Fruit fly (Drosophila melanogaster) whole organism, wandering third instar larva: ENCODE data around the gene Rala.

Experiments
- Abd-B ChIP-seq: fragments of >200 bp; optimal IDR thresholded peaks from 2 replicates; lab custom pipeline; 2017; ENCODE audit warnings: missing biosample characterization, missing genetic modification characterization
- CG32264 ChIP-seq: fragments of 200-800 bp; sonication (Bioruptor generic); optimal IDR thresholded peaks from 2 replicates; lab custom pipeline; 2016; ENCODE audit warnings: missing biosample characterization, missing genetic modification characterization
- CG9705 ChIP-seq: fragments of 200-800 bp; sonication (Bioruptor generic); optimal IDR thresholded peaks from 2 replicates; lab custom pipeline; 2018; ENCODE audit warnings: missing biosample characterization, mild to moderate bottlenecking, missing genetic modification characterization
- CrebA ChIP-seq: fragments of 200-800 bp; sonication (Bioruptor generic); optimal IDR thresholded peaks from 2 replicates; lab custom pipeline; 2016; ENCODE audit warnings: missing biosample characterization, mild to moderate bottlenecking, missing genetic modification characterization, borderline replicate concordance
- Dfd ChIP-seq: fragments of >200 bp; optimal IDR thresholded peaks from 2 replicates; lab custom pipeline; 2017; ENCODE audit warnings: missing biosample characterization, missing genetic modification characterization
- Dif ChIP-seq: fragments of 200-275, 200-300 bp; sonication (Bioruptor generic); optimal IDR thresholded peaks from 2 replicates; lab custom pipeline; 2018; ENCODE audit warnings: missing biosample characterization, missing genetic modification characterization; ENCODE audit not compliant: partially characterized antibody
- GATAd ChIP-seq: sonication (Bioruptor generic); optimal IDR thresholded peaks from 2 replicates; lab custom pipeline; 2016; ENCODE audit warnings: missing biosample characterization, missing genetic modification characterization
- HLH106 ChIP-seq: fragments of 200-800 bp; optimal IDR thresholded peaks from 3 replicates; lab custom pipeline; 2019; ENCODE audit warnings: missing biosample characterization, mild to moderate bottlenecking, missing genetic modification characterization, moderate library complexity
- Hnf4 ChIP-seq: fragments of 200-800 bp; sonication (Bioruptor generic); optimal IDR thresholded peaks from 2 replicates; lab custom pipeline; 2016; ENCODE audit warnings: missing biosample characterization, mild to moderate bottlenecking, missing genetic modification characterization
- Hr78 ChIP-seq: fragments of >200 bp; optimal IDR thresholded peaks from 2 replicates; lab custom pipeline; 2017; ENCODE audit warnings: missing biosample characterization, missing genetic modification characterization
- Hr83 ChIP-seq: fragments of 200-300 bp; sonication (Bioruptor generic); optimal IDR thresholded peaks from 2 replicates; lab custom pipeline; 2016; ENCODE audit warnings: missing biosample characterization, mild to moderate bottlenecking, missing genetic modification characterization, moderate library complexity; ENCODE audit not compliant: poor library complexity, severe bottlenecking
- Jra ChIP-seq: sonication (Bioruptor generic); optimal IDR thresholded peaks from 2 replicates; lab custom pipeline; 2016; ENCODE audit warnings: missing biosample characterization, missing genetic modification characterization
- Mio ChIP-seq: sonication (Bioruptor generic); optimal IDR thresholded peaks from 2 replicates; lab custom pipeline; 2016; ENCODE audit warnings: missing biosample characterization, missing genetic modification characterization
- Myc ChIP-seq: fragments of >200 bp; optimal IDR thresholded peaks from 2 replicates; lab custom pipeline; 2017
- N ChIP-seq: fragments of >200 bp; optimal IDR thresholded peaks from 2 replicates; lab custom pipeline; 2018; ENCODE audit warnings: missing biosample characterization, missing external identifiers, missing genetic modification characterization
- OdsH ChIP-seq: fragments of 200-800 bp; sonication (Bioruptor generic); optimal IDR thresholded peaks from 2 replicates; lab custom pipeline; 2016; ENCODE audit warnings: missing biosample characterization, mild to moderate bottlenecking, missing genetic modification characterization
- Rel ChIP-seq, 2 experiments: fragments of 200-800 bp; sonication (Bioruptor generic) in 1 of 2; optimal IDR thresholded peaks; 2 replicates in 1 of 2; 3 replicates in 1 of 2; lab custom pipeline; 2016 to 2019; ENCODE audit warnings: mild to moderate bottlenecking in 2 of 2, missing biosample characterization in 2 of 2, missing genetic modification characterization in 2 of 2, moderate library complexity in 1 of 2
- Sp1 ChIP-seq: fragments of 200-800 bp; sonication (Bioruptor generic); optimal IDR thresholded peaks from 3 replicates; lab custom pipeline; 2019; ENCODE audit warnings: missing biosample characterization, mild to moderate bottlenecking, missing genetic modification characterization, moderate library complexity
- Vsx2 ChIP-seq: fragments of 200-300, 225-300 bp; sonication (Bioruptor generic); optimal IDR thresholded peaks from 2 replicates; lab custom pipeline; 2018; ENCODE audit warnings: missing biosample characterization, missing genetic modification characterization; ENCODE audit not compliant: partially characterized antibody
- br ChIP-seq: fragments of 200-800 bp; sonication (Bioruptor generic); optimal IDR thresholded peaks from 2 replicates; lab custom pipeline; 2016; ENCODE audit warnings: missing biosample characterization, missing genetic modification characterization
- brk ChIP-seq: fragments of 200-800 bp; sonication (Bioruptor generic); optimal IDR thresholded peaks from 2 replicates; lab custom pipeline; 2016; ENCODE audit warnings: missing biosample characterization, mild to moderate bottlenecking, missing genetic modification characterization
- dl ChIP-seq, 2 experiments: fragments of 175-275, 200-275 bp in 1 of 2; fragments of 200-275 bp in 1 of 2; sonication (Bioruptor generic); optimal IDR thresholded peaks; lab custom pipeline; 2018; ENCODE audit warnings: mild to moderate bottlenecking in 2 of 2, missing biosample characterization in 2 of 2, missing genetic modification characterization in 2 of 2, moderate library complexity in 2 of 2; ENCODE audit not compliant: partially characterized antibody in 2 of 2, insufficient read depth in 1 of 2
- dmrt93B ChIP-seq: fragments of 200-800 bp; sonication (Bioruptor generic); optimal IDR thresholded peaks from 2 replicates; lab custom pipeline; 2018; ENCODE audit warnings: missing biosample characterization, mild to moderate bottlenecking, missing genetic modification characterization
- dsf ChIP-seq: sonication (Bioruptor generic); optimal IDR thresholded peaks from 2 replicates; lab custom pipeline; 2016; ENCODE audit warnings: missing biosample characterization, missing genetic modification characterization, borderline replicate concordance
- ey ChIP-seq: fragments of 200-800 bp; sonication (Bioruptor generic); optimal IDR thresholded peaks from 2 replicates; lab custom pipeline; 2016; ENCODE audit warnings: missing biosample characterization, missing genetic modification characterization
- foxo ChIP-seq, 2 experiments: fragments of 200-800 bp; sonication (Bioruptor generic); optimal IDR thresholded peaks; 2 replicates in 1 of 2; 3 replicates in 1 of 2; lab custom pipeline; 2016 to 2017; ENCODE audit warnings: missing biosample characterization in 2 of 2, missing genetic modification characterization in 2 of 2
- fru ChIP-seq: fragments of 200-800 bp; sonication (Bioruptor generic); optimal IDR thresholded peaks from 3 replicates; lab custom pipeline; 2016; ENCODE audit warnings: missing biosample characterization, mild to moderate bottlenecking, missing genetic modification characterization
- h ChIP-seq: fragments of 200-800 bp; sonication (Bioruptor generic); optimal IDR thresholded peaks from 3 replicates; lab custom pipeline; 2016; ENCODE audit warnings: missing biosample characterization, mild to moderate bottlenecking, missing genetic modification characterization
- jim ChIP-seq: fragments of 175-275, 200-325 bp; sonication (Bioruptor generic); optimal IDR thresholded peaks from 2 replicates; lab custom pipeline; 2016; ENCODE audit warnings: missing biosample characterization, mild to moderate bottlenecking, missing genetic modification characterization
- lola ChIP-seq: fragments of >200 bp; optimal IDR thresholded peaks from 2 replicates; lab custom pipeline; 2017; ENCODE audit warnings: missing biosample characterization, missing genetic modification characterization
- pan ChIP-seq: fragments of >200 bp; optimal IDR thresholded peaks from 2 replicates; lab custom pipeline; 2017
- psq ChIP-seq: fragments of 200-800 bp; sonication (Bioruptor generic); optimal IDR thresholded peaks from 3 replicates; lab custom pipeline; 2017; ENCODE audit warnings: missing biosample characterization, mild to moderate bottlenecking, missing genetic modification characterization, moderate library complexity
- rgr ChIP-seq: fragments of 200-800 bp; sonication (Bioruptor generic); optimal IDR thresholded peaks from 3 replicates; lab custom pipeline; 2016; ENCODE audit warnings: missing biosample characterization, mild to moderate bottlenecking, missing genetic modification characterization
- sage ChIP-seq: fragments of 200-800 bp; sonication (Bioruptor generic); optimal IDR thresholded peaks from 2 replicates; lab custom pipeline; 2016; ENCODE audit warnings: missing biosample characterization, mild to moderate bottlenecking, missing genetic modification characterization
- sv ChIP-seq: fragments of 200-800 bp; sonication (Bioruptor generic); optimal IDR thresholded peaks from 3 replicates; lab custom pipeline; 2016; ENCODE audit warnings: missing biosample characterization, missing genetic modification characterization
- tai ChIP-seq: sonication (Bioruptor generic); optimal IDR thresholded peaks from 2 replicates; lab custom pipeline; 2016; ENCODE audit warnings: missing biosample characterization, missing genetic modification characterization
- usp ChIP-seq: fragments of >200 bp; optimal IDR thresholded peaks from 2 replicates; lab custom pipeline; 2017; ENCODE audit warnings: missing biosample characterization, missing genetic modification characterization
- woc ChIP-seq: sonication (Bioruptor generic); optimal IDR thresholded peaks from 2 replicates; lab custom pipeline; 2016; ENCODE audit warnings: missing biosample characterization, mild to moderate bottlenecking, missing genetic modification characterization

The Rala gene

DNA sequence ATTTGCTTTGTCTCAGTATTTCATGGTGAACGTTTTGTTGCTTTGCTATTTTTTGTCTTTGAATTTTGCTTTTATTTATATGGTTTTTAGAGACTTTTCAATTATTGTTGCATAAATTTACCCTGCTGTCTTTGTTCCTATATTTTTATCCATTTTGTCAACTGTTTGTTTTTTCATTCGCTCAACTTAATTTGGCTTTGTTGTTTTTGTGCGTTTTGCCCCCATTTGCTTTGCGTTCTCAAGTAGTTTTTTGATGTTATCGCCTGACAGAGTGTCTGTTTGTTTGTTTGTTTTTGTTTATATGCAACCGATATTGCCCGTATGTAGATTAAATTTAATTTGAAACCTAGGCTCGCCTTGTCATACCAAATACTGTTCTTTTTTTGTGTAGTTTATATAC lies 30.9 kb downstream of the Rala start:
- TF ChIP-seq pan (lab: Kevin White, UChicago) (no peak), brk (GFP tag; lab: Kevin White, UChicago) (no peak), jim (no peak), woc (GFP tag; lab: Kevin White, UChicago) (no peak), GATAd (no peak), HLH106 (tag; lab: Kevin White, UChicago) (no peak), Mio (no peak), dmrt93B (GFP tag; lab: Kevin White, UChicago) (no peak), Dif (no peak), fru (GFP tag; lab: Kevin White, UChicago) (no peak), Vsx2 (GFP tag; lab: Kevin White, UChicago) (no peak), lola (GFP tag; lab: Kevin White, UChicago) (no peak), Sp1 (no peak), Hr78 (GFP tag; lab: Kevin White, UChicago) (no peak), CG32264 (no peak), sage (GFP tag; lab: Kevin White, UChicago) (no peak)

DNA sequence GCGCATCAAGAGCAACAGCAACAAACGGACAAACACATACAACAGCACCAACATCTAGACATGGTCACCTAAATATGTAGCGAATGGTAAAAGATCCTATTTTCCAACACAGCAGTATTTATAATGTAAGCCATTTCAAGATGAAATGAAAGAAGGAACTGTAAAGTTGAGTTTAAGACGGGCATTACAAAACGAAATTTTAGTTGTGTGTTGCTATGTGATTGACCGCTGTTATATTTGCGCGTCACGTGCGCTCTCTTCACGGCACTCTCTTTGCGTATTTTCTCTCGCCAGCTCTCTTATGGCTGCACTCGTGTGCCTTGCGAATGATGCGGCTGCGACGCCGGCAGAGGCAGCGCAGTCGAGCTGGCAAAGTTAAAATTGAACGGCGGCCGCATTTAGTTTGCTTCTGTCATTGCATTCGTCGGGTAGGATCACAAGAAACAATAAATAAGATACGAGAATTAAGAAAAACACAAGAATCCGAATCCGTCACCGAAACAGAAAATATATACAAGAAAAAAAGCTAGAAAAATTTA lies 31.5 kb downstream of the Rala start:
- TF ChIP-seq Hr78 (GFP tag; lab: Kevin White, UChicago) (no peak), brk (GFP tag; lab: Kevin White, UChicago) (no peak), dmrt93B (GFP tag; lab: Kevin White, UChicago) (peak; percentile 2), woc (GFP tag; lab: Kevin White, UChicago) (peak; percentile 68), Mio (no peak), Vsx2 (GFP tag; lab: Kevin White, UChicago) (no peak), Jra (no peak), jim (no peak), foxo (GFP tag; optimal IDR thresholded peaks at IDR 0.05; lab: Kevin White, UChicago) (peak in 1 of 2 experiments; percentile 67), Abd-B (GFP tag; lab: Kevin White, UChicago) (no peak), OdsH (GFP tag; lab: Kevin White, UChicago) (peak; percentile 57), Hr83 (GFP tag; lab: Kevin White, UChicago) (no peak), pan (lab: Kevin White, UChicago) (no peak), Hnf4 (GFP tag; lab: Kevin White, UChicago) (peak; percentile 14), usp (no peak), tai (GFP tag; lab: Kevin White, UChicago) (no peak), Dfd (no peak), psq (GFP tag; lab: Kevin White, UChicago) (peak; percentile 40), CrebA (GFP tag; lab: Kevin White, UChicago) (no peak), Rel (GFP tag; optimal IDR thresholded peaks at IDR 0.05; lab: Kevin White, UChicago) (no peak), Rel (tag; optimal IDR thresholded peaks at IDR 0.05; lab: Kevin White, UChicago) (no peak), CG32264 (no peak), h (GFP tag; lab: Kevin White, UChicago) (peak; percentile 62), ey (GFP tag; lab: Kevin White, UChicago) (peak; percentile 81), dsf (no peak), sv (peak; percentile 24), GATAd (no peak), sage (GFP tag; lab: Kevin White, UChicago) (no peak), rgr (GFP tag; lab: Kevin White, UChicago) (peak; percentile 66), fru (GFP tag; lab: Kevin White, UChicago) (peak; percentile 64), HLH106 (tag; lab: Kevin White, UChicago) (peak; percentile 44), lola (GFP tag; lab: Kevin White, UChicago) (no peak), br (GFP tag; lab: Kevin White, UChicago) (peak; percentile 71), Myc (lab: Kevin White, UChicago) (no peak), Sp1 (peak; percentile 38), dl (GFP tag; optimal IDR thresholded peaks at IDR 0.05; lab: Kevin White, UChicago; ENCODE audit: insufficient read depth in 1 of 2, partially characterized antibody in 2 of 2) (peak; percentile 47 to 60), CG9705 (no peak), N (GFP tag; lab: Kevin White, UChicago) (no peak), Dif (peak; percentile 82)
